Worm (Caenorhabditis elegans) whole organism, L2 larva: Measurements from ENCODE around the gene ZK262.2.

ENCODE experiments used
- R02D3.7 ChIP-seq: fragments of 150-350 bp; optimal IDR thresholded peaks from 2 replicates; lab custom pipeline; 2014; ENCODE audit warnings: missing biosample characterization, missing genetic modification characterization
- aly-2 ChIP-seq: fragments of 150-350 bp; optimal IDR thresholded peaks from 2 replicates; lab custom pipeline; 2014; ENCODE audit warnings: missing biosample characterization, missing genetic modification characterization
- egl-27 ChIP-seq: sonication (generic microtip); optimal IDR thresholded peaks from 3 replicates; lab custom pipeline; 2017; ENCODE audit warnings: missing biosample characterization, missing genetic modification reagents, missing genetic modification characterization
- fos-1 ChIP-seq: fragments of 150-350 bp; optimal IDR thresholded peaks from 2 replicates; lab custom pipeline; 2014; ENCODE audit warnings: missing biosample characterization, missing genetic modification characterization
- nhr-10 ChIP-seq: sonication (generic microtip); optimal IDR thresholded peaks from 2 replicates; lab custom pipeline; 2017; ENCODE audit warnings: missing biosample characterization, missing genetic modification characterization
- nhr-11 ChIP-seq: fragments of 150-350 bp; optimal IDR thresholded peaks from 2 replicates; lab custom pipeline; 2014; ENCODE audit warnings: missing biosample characterization, missing genetic modification characterization
- nhr-129 ChIP-seq: fragments of 150-350 bp; optimal IDR thresholded peaks from 2 replicates; lab custom pipeline; 2014; ENCODE audit warnings: missing biosample characterization, missing genetic modification characterization
- sem-4 ChIP-seq: fragments of 150-350 bp; optimal IDR thresholded peaks from 2 replicates; lab custom pipeline; 2014; ENCODE audit warnings: missing biosample characterization, missing genetic modification reagents, missing genetic modification characterization
- sma-9 ChIP-seq, 2 experiments: fragments of 150-350 bp in 1 of 2; sonication (generic microtip) in 1 of 2; optimal IDR thresholded peaks; 2 replicates each; lab custom pipeline; 2014 to 2016; ENCODE audit warnings: missing genetic modification characterization in 2 of 2, mild to moderate bottlenecking in 1 of 2, missing biosample characterization in 1 of 2, missing compliant biosample characterization in 1 of 2, missing genetic modification reagents in 1 of 2, moderate library complexity in 1 of 2
- snpc-4 ChIP-seq: fragments of 150-350 bp; optimal IDR thresholded peaks from 2 replicates; lab custom pipeline; 2014; ENCODE audit warnings: missing biosample characterization, missing genetic modification characterization
- unc-55 ChIP-seq: fragments of 150-350 bp; sonication (generic microtip); optimal IDR thresholded peaks from 3 replicates; lab custom pipeline; 2014; ENCODE audit warnings: missing biosample characterization, missing genetic modification reagents, missing genetic modification characterization
- ztf-4 ChIP-seq: fragments of 150-350 bp; optimal IDR thresholded peaks from 2 replicates; lab custom pipeline; 2014; ENCODE audit warnings: missing biosample characterization, missing genetic modification characterization

DNA sequence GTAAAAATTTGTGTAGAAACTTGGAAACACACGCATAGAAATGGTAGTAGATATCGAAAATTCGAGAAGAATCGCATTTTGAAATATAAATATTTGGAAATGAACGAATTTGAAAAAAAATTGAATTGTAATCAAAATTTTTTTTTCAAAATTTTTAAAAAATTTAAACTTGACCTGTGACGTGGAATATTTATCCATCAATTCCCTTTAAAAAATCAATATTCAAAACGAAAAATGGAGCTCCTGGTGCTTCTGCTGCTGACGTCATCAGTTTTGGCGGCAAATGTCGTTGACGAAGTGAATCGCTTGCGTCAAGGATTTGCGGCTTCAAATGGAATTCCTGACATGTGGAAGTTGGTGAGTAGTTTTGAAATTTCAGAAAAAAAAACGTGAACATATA is 23.7 kb downstream of the ZK262.2 start, which contains the start of the genes Y51A2B.4 and Y51A2B.5:
- TF ChIP-seq sma-9 (GFP tag; optimal IDR thresholded peaks at IDR 0.05; lab: Kevin White, UChicago), result no peak
- TF ChIP-seq sma-9 (tag; optimal IDR thresholded peaks at IDR 0.05; lab: Kevin White, UChicago), result no peak
- no peak for TF ChIP-seq ztf-4 (tag; lab: Kevin White, UChicago)
- no peak for TF ChIP-seq nhr-129 (tag; lab: Kevin White, UChicago)
- no peak for TF ChIP-seq nhr-10 (tag; lab: Kevin White, UChicago)
- TF ChIP-seq R02D3.7 (tag; lab: Kevin White, UChicago), result no peak
- TF ChIP-seq aly-2 (tag; lab: Kevin White, UChicago), result no peak
- TF ChIP-seq nhr-11, result no peak
- TF ChIP-seq egl-27 (tag; lab: Kevin White, UChicago), result no peak
- TF ChIP-seq sem-4 (tag; lab: Kevin White, UChicago), result no peak
- no peak for TF ChIP-seq snpc-4 (tag; lab: Kevin White, UChicago)
- TF ChIP-seq unc-55 (GFP tag; lab: Kevin White, UChicago), result no peak
- TF ChIP-seq fos-1 (tag; lab: Kevin White, UChicago), result no peak
